Fruit fly (Drosophila melanogaster): ENCODE results near the gene CtsB.

CtsB gene

DNA sequence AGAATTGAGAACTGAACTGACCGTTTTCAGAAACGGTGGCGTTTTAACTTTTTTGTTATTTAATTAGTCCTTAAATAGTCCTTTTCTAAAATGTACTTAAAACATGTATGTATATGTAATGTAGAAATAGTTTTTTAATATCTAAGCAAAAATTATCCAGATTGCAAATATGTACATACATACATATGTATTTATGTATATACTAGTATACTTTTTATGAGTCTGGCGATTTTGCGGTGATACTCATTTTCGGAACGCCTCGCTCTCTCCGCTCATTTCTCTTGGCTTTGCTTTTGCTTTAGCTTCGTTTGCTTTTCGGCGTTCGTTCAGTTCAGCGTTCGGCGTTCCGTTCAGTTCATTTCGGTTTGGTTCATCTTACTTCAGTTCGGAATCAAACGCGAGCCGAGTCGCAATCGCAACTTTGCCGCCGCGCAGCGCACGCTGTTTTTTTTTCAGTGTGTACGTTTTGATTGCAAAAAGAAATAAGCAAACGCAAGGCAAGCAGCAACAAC lies 19.5 kb downstream of the CtsB start, which contains the start of gene rdgB (continued):
- TF ChIP-seq CG5953 (GFP tag; IDR thresholded peaks at IDR 0.05) = no peak; the same call in 1 of the 2 replicates
- peak; percentile 80 for TF ChIP-seq CG6689 (GFP tag; IDR thresholded peaks at IDR 0.05)
- peak; percentile 20; the same call in 1 of the 3 replicates for TF ChIP-seq Optix (GFP tag; IDR thresholded peaks at IDR 0.05)
- no peak for TF ChIP-seq yki (optimal IDR thresholded peaks at IDR 0.05)
- TF ChIP-seq gem (tag; optimal IDR thresholded peaks at IDR 0.05) = peak; percentile 89
- peak; percentile 60; the same call in 1 of the 4 replicates for TF ChIP-seq Gug (GFP tag; IDR thresholded peaks at IDR 0.05)
- peak; percentile 64; the same call in 2 of the 3 replicates for TF ChIP-seq zfh1 (GFP tag; IDR thresholded peaks at IDR 0.05)
- TF ChIP-seq D (optimal IDR thresholded peaks at IDR 0.05) = no peak
- TF ChIP-seq D (GFP tag; optimal IDR thresholded peaks at IDR 0.05) = peak; percentile 76
- peak; percentile 82 for TF ChIP-seq CG1529 (GFP tag; optimal IDR thresholded peaks at IDR 0.05)
- no peak for TF ChIP-seq HLH4C (GFP tag; IDR thresholded peaks at IDR 0.05; ENCODE audit: partially characterized antibody)
- peak; percentile 82 for TF ChIP-seq fd96Cb (tag; optimal IDR thresholded peaks at IDR 0.05)
- TF ChIP-seq luna (GFP tag; optimal IDR thresholded peaks at IDR 0.05) = no peak
- TF ChIP-seq dmrt11E (tag; optimal IDR thresholded peaks at IDR 0.05) = peak; percentile 50
- peak; percentile 48 for TF ChIP-seq CG2116 (GFP tag; optimal IDR thresholded peaks at IDR 0.05)
- TF ChIP-seq jigr1 (GFP tag; IDR thresholded peaks at IDR 0.05) = peak; percentile 47; the same call in 1 of the 3 replicates
- peak; percentile 84 for TF ChIP-seq CG15269 (tag; optimal IDR thresholded peaks at IDR 0.05)
- peak; percentile 76 for TF ChIP-seq slbo (GFP tag; IDR thresholded peaks at IDR 0.05)
- TF ChIP-seq Bdp1 (GFP tag; optimal IDR thresholded peaks at IDR 0.05) = peak; percentile 10
- no peak for TF ChIP-seq hbn (GFP tag; IDR thresholded peaks at IDR 0.05; ENCODE audit: partially characterized antibody)
- peak; percentile 77 for TF ChIP-seq CG3407 (GFP tag; optimal IDR thresholded peaks at IDR 0.05)
- peak; percentile 71 for TF ChIP-seq Drgx (GFP tag; IDR thresholded peaks at IDR 0.05)
- TF ChIP-seq odd (GFP tag; optimal IDR thresholded peaks at IDR 0.05) = peak; percentile 72
- no peak for TF ChIP-seq Stat92E (GFP tag; optimal IDR thresholded peaks at IDR 0.05)
- TF ChIP-seq Jarid2 (GFP tag; optimal IDR thresholded peaks at IDR 0.05) = peak; percentile 89
- TF ChIP-seq CG11723 (GFP tag; optimal IDR thresholded peaks at IDR 0.05) = peak; percentile 72
- no peak for TF ChIP-seq p53 (GFP tag; optimal IDR thresholded peaks at IDR 0.05)
- TF ChIP-seq repo (GFP tag; optimal IDR thresholded peaks at IDR 0.05) = no peak
- peak; percentile 10 for TF ChIP-seq CG17568 (GFP tag; optimal IDR thresholded peaks at IDR 0.05)
- peak; percentile 89 for TF ChIP-seq Ets65A (GFP tag)
- peak; percentile 69 for TF ChIP-seq CG12104 (GFP tag; optimal IDR thresholded peaks at IDR 0.05)
- peak; percentile 95 for TF ChIP-seq row (GFP tag; IDR thresholded peaks at IDR 0.05)
- TF ChIP-seq zen2 (GFP tag; IDR thresholded peaks at IDR 0.05; ENCODE audit: partially characterized antibody) = no peak
- peak; percentile 91 for TF ChIP-seq dmrt99B (tag; optimal IDR thresholded peaks at IDR 0.05)
- peak; percentile 77 for TF ChIP-seq Hr3 (GFP tag; optimal IDR thresholded peaks at IDR 0.05)
- no peak for TF ChIP-seq sc (optimal IDR thresholded peaks at IDR 0.05)
- TF ChIP-seq sc (GFP tag; optimal IDR thresholded peaks at IDR 0.05) = peak; percentile 60
- peak; percentile 77 for TF ChIP-seq CG4820 (GFP tag; optimal IDR thresholded peaks at IDR 0.05)
- no peak for TF ChIP-seq lov (optimal IDR thresholded peaks at IDR 0.05)
- TF ChIP-seq lov (GFP tag; IDR thresholded peaks at IDR 0.05) = no peak
- TF ChIP-seq Atf3 (GFP tag; optimal IDR thresholded peaks at IDR 0.05) = no peak
- TF ChIP-seq Xbp1 (GFP tag; optimal IDR thresholded peaks at IDR 0.05) = peak; percentile 81
- peak; percentile 33; the same call in 1 of the 2 replicates for TF ChIP-seq seq (GFP tag; IDR thresholded peaks at IDR 0.05)
- peak; percentile 73 for TF ChIP-seq CG32532 (GFP tag; IDR thresholded peaks at IDR 0.05)
- peak; percentile 30 for TF ChIP-seq CG3995 (GFP tag; optimal IDR thresholded peaks at IDR 0.05)
- peak; percentile 15 for TF ChIP-seq Lhr (GFP tag; optimal IDR thresholded peaks at IDR 0.05)
- TF ChIP-seq cwo (GFP tag; optimal IDR thresholded peaks at IDR 0.05) = peak; percentile 64
- TF ChIP-seq CG11398 (GFP tag; optimal IDR thresholded peaks at IDR 0.05) = no peak
- peak; percentile 83 for TF ChIP-seq Rfx (GFP tag; IDR thresholded peaks at IDR 0.05)
- peak; percentile 43 for TF ChIP-seq CG33557 (GFP tag; optimal IDR thresholded peaks at IDR 0.05)
- TF ChIP-seq CG18476 (GFP tag; optimal IDR thresholded peaks at IDR 0.05) = peak; percentile 72
